Fruit fly (Drosophila melanogaster) Kc167 (cell line): Measurements from ENCODE around the gene MsR2.

Source experiments
- Myc ChIP-seq: fragments of >200 bp; optimal IDR thresholded peaks from 2 replicates; lab custom pipeline; 2017; ENCODE audit warnings: missing external identifiers
- Sin3A ChIP-seq: fragments of >200 bp; optimal IDR thresholded peaks from 2 replicates; lab custom pipeline; 2018; ENCODE audit warnings: missing external identifiers
- h ChIP-seq: fragments of >200 bp; optimal IDR thresholded peaks from 3 replicates; lab custom pipeline; 2018; ENCODE audit warnings: missing external identifiers
- insv ChIP-seq: fragments of >200 bp; optimal IDR thresholded peaks from 3 replicates; lab custom pipeline; 2018; ENCODE audit warnings: missing external identifiers
- psq ChIP-seq: fragments of >200 bp; optimal IDR thresholded peaks from 2 replicates; lab custom pipeline; 2017; ENCODE audit warnings: missing external identifiers
- ttk ChIP-seq: sonication (Bioruptor generic); optimal IDR thresholded peaks from 2 replicates; lab custom pipeline; 2017; ENCODE audit warnings: missing external identifiers

MsR2 gene

dm6 chr3L:2282506-2282905 is at the start of gene MsR2:
TSS of gene MsR2 (plus strand) at chr3L:2282883.
- TF ChIP-seq Myc (lab: Kevin White, UChicago) (no peak), Sin3A (lab: Kevin White, UChicago) (no peak), ttk (lab: Kevin White, UChicago) (no peak), h (no peak), insv (lab: Kevin White, UChicago) (no peak), psq (lab: Kevin White, UChicago) (no peak)

dm6 chr3L:2237034-2237433 is 45.6 kb upstream of the MsR2 start, which contains the start of gene CG9018:
TSS of gene CG9018 (minus strand) at chr3L:2237076.
- TF ChIP-seq Sin3A (lab: Kevin White, UChicago) (no peak), psq (lab: Kevin White, UChicago) (no peak), insv (lab: Kevin White, UChicago) (no peak), h (no peak), ttk (lab: Kevin White, UChicago) (no peak), Myc (lab: Kevin White, UChicago) (no peak)

DNA sequence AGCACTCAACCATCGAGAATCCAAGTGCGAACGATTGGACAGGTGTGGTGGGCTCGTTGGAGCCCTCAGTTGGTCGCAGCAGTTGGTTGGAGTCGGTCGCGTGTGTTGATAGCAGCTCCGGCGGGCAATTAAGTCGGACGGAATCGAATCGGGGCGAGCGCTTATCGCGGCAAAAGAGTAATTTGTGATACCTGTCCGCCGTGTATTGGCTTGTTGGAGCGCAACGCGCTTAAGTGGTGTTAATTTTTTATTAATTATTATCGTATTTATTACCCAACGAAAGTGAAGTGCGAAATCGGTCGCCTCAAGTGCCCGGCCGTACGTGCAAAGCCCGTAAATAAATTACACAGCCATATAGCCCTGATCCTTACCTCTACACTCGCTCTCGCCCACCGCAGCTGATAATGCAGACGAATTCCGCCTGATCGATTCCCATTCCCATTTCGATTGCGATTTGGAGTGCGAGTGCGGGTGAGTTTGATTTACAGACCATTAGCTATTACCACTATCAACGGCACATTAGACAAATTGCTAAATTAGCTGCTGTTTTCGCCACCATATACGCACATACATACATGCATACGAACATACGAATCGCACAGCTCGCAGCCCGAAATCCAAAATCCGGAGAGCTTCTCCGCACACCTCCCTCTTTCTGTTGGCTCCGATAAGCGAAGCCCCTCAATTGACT is 45.0 kb upstream of the MsR2 start, which contains the start of gene ACXD:
Gene ACXD (plus strand): TSS at position 66 of the 691 bp plus-strand sequence.
- TF ChIP-seq insv (lab: Kevin White, UChicago), result no peak

DNA sequence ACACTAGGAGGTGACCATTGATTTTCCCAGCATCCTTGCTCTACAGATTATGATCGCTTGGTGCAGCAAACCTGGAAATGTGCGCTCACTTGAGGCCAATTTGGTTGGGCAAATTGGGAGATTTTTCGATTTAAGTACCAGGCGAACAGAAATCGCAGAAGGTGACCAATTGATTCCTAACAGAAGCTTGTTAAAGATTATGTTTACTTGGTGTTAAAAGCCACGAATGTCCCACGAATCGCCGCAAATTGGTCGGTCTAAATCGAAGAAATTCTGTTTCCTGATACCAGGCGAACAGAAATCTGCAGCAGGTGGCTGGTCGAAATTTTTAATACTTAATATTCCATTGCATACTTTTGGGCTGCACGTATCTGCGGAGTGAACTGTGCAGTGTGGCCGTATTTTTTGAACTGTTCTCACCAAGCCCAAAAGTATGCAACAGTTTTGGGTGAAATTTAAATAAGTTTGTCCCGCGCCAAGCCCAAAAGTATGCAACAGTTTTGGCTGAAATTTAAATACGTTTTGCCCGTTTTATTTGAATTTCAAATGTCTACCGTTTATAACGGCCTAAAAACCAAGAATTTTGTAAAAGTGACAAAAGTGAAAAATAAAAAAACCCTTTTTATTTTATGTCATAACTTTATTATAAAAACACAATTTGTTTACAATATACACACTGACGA is 38.7 kb upstream of the MsR2 start, which contains the start of gene CG32301:
Gene CG32301 (plus strand): TSS at position 633 of the 683 bp plus-strand sequence.
- TF ChIP-seq Sin3A (lab: Kevin White, UChicago) (no peak), psq (lab: Kevin White, UChicago) (no peak), h (no peak), Myc (lab: Kevin White, UChicago) (no peak), insv (lab: Kevin White, UChicago) (no peak), ttk (lab: Kevin White, UChicago) (no peak)

DNA sequence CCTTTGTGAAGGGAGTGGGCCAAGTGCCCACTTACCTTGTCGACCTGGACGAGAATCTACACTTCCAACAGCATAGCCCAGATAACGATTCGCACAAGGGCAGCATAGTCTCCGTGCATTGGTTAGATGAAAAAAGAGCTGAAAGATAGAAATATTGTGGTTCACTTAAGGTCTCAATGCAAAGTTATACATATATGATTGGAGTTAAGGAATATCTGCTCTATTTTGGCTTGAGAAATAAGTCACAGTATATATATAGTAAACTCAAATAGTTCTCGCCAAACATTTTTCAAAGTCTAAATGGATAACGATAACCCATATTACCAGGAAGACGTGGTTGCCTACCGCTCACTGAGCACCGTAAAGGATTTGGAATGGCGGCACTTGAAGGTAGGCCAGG is 34.3 kb upstream of the MsR2 start, which contains the start of gene CG32305:
Gene CG32305 (plus strand): TSS at position 301 of the 400 bp plus-strand sequence.
- TF ChIP-seq ttk (lab: Kevin White, UChicago), result no peak
- no peak for TF ChIP-seq psq (lab: Kevin White, UChicago)
- no peak for TF ChIP-seq insv (lab: Kevin White, UChicago)
- no peak for TF ChIP-seq Sin3A (lab: Kevin White, UChicago)
- no peak for TF ChIP-seq h
- TF ChIP-seq Myc (lab: Kevin White, UChicago), result no peak

dm6 chr3L:2253962-2254662 is 28.6 kb upstream of the MsR2 start:
- no peak for TF ChIP-seq h
- TF ChIP-seq Myc (lab: Kevin White, UChicago), result no peak
- TF ChIP-seq ttk (lab: Kevin White, UChicago), result no peak
- no peak for TF ChIP-seq Sin3A (lab: Kevin White, UChicago)
- no peak for TF ChIP-seq insv (lab: Kevin White, UChicago)
- TF ChIP-seq psq (lab: Kevin White, UChicago), result no peak

- TF ChIP-seq Sin3A (lab: Kevin White, UChicago), result no peak
- TF ChIP-seq Myc (lab: Kevin White, UChicago), result no peak
- TF ChIP-seq insv (lab: Kevin White, UChicago), result no peak
- TF ChIP-seq ttk (lab: Kevin White, UChicago), result no peak
- no peak for TF ChIP-seq h
- TF ChIP-seq psq (lab: Kevin White, UChicago), result no peak
Observed at dm6 chr3L:2255775-2256174, 26.9 kb upstream of the MsR2 start.

dm6 chr3L:2256422-2257172 is 26.1 kb upstream of the MsR2 start:
- TF ChIP-seq ttk (lab: Kevin White, UChicago) (no peak), Myc (lab: Kevin White, UChicago) (no peak), h (no peak), Sin3A (lab: Kevin White, UChicago) (no peak), psq (lab: Kevin White, UChicago) (no peak), insv (lab: Kevin White, UChicago) (no peak)

DNA sequence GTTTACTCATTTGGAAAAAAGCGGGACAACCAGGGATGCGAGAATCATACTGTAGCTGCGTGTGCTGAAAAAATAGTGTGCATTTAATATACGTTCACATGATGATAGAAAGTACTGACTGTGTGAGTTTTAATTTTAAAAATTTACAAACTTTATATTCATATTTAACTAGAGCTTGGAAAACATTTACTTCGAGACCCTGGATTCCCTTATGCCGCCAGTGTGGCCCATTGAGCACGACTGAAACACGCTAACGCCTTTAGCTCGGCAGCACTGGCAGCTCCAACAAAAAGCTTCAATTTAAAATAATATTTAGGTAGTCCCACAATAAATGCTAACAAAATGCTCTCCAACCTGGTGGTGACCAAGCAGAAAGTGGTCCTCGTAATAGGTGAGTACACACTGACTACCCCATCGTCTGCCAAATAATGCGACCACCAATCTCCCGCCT is 25.2 kb upstream of the MsR2 start, which contains the start of the genes CG1275 and Elp5:
Gene CG1275 (minus strand): TSS at position 12 of the 451 bp plus-strand sequence.
Gene Elp5 (plus strand): TSS at position 45 of the 451 bp plus-strand sequence.
- TF ChIP-seq Sin3A (lab: Kevin White, UChicago) (no peak), h (no peak), psq (lab: Kevin White, UChicago) (no peak), Myc (lab: Kevin White, UChicago) (no peak), ttk (lab: Kevin White, UChicago) (no peak), insv (lab: Kevin White, UChicago) (no peak)

dm6 chr3L:2261282-2261681 is 21.4 kb upstream of the MsR2 start:
- no peak for TF ChIP-seq insv (lab: Kevin White, UChicago)
- TF ChIP-seq Sin3A (lab: Kevin White, UChicago), result no peak
- TF ChIP-seq psq (lab: Kevin White, UChicago), result no peak
- no peak for TF ChIP-seq h
- no peak for TF ChIP-seq Myc (lab: Kevin White, UChicago)
- TF ChIP-seq ttk (lab: Kevin White, UChicago), result peak; percentile 1
